Fruit fly (Drosophila melanogaster) whole organism, embryonic: ENCODE data around the gene CG43136.

Source experiments
- CG1233 ChIP-seq: fragments of 200-800 bp; sonication (Bioruptor generic); optimal IDR thresholded peaks from 4 replicates; lab custom pipeline; 2018; ENCODE audit warnings: missing biosample characterization, mild to moderate bottlenecking, missing genetic modification characterization
- CG14050 ChIP-seq: fragments of 200-800 bp; sonication (Bioruptor generic); IDR thresholded peaks from 3 replicates; pipeline ENCODE4 v1.3.6; 2022; ENCODE audit warnings: missing biosample characterization, missing genetic modification characterization
- CG17359 ChIP-seq: fragments of 200-800 bp; sonication (Bioruptor generic); optimal IDR thresholded peaks from 3 replicates; lab custom pipeline; 2018; ENCODE audit warnings: missing biosample characterization, mild to moderate bottlenecking, missing genetic modification characterization, moderate library complexity
- CG3281 ChIP-seq: fragments of 200-800 bp; sonication (Bioruptor generic); optimal IDR thresholded peaks from 3 replicates; lab custom pipeline; 2017; ENCODE audit warnings: missing biosample characterization, mild to moderate bottlenecking, missing genetic modification characterization
- Hmr ChIP-seq: fragments of 200-800 bp; sonication (Bioruptor generic); optimal IDR thresholded peaks from 3 replicates; lab custom pipeline; 2017; ENCODE audit warnings: mild to moderate bottlenecking, missing biosample characterization, missing genetic modification reagents, missing genetic modification characterization
- Six4 ChIP-seq: fragments of 200-800 bp; sonication (Bioruptor generic); optimal IDR thresholded peaks from 2 replicates; lab custom pipeline; 2016; ENCODE audit warnings: missing biosample characterization, missing genetic modification characterization
- ham ChIP-seq: fragments of 200-800 bp; sonication (Bioruptor generic); IDR thresholded peaks from 2 replicates; pipeline ENCODE4 v1.3.6; 2022; ENCODE audit warnings: missing biosample characterization, missing genetic modification characterization

dm6 chrX:5819972-5820371 is 33.6 kb upstream of the CG43136 start:
- TF ChIP-seq CG14050 (GFP tag; lab: Robert Waterston, UW) (no peak), CG17359 (no peak), Hmr (GFP tag; lab: Kevin White, UChicago) (no peak), Six4 (GFP tag; lab: Kevin White, UChicago) (no peak), CG1233 (GFP tag; lab: Kevin White, UChicago) (no peak), CG3281 (GFP tag; lab: Kevin White, UChicago) (no peak), ham (GFP tag; lab: Robert Waterston, UW) (no peak)
